Worm (Caenorhabditis elegans): Measurements from ENCODE around the gene gst-28.

gst-28 gene

DNA sequence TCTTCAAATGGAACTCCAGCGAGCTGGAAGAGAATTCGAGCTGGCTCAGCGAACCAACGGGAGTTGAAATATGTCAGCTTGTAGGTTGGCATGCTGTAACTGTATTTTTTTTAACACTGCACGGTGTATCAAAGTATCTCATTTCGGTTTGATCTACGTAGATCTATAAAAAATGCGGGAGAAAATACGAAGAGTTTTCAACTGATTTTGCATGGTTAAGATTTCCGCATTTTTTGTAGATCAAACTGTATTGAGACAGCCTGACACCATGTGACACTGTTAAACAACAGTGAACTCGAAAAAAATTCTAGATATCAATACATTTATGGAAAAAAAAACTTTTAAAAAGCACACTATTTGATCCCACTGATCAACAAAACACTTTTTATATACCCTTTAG lies 11.1 kb upstream of the gst-28 start, which contains the start of gene gst-32:
gst-32 (minus strand) TSS at position 101 of the 400 bp plus-strand sequence.
- no peak for TF ChIP-seq sma-3 (GFP tag; optimal IDR thresholded peaks at IDR 0.05)
- TF ChIP-seq fos-1 (tag; optimal IDR thresholded peaks at IDR 0.05): no peak
- TF ChIP-seq F13H6.1 (tag; optimal IDR thresholded peaks at IDR 0.05): no peak

DNA sequence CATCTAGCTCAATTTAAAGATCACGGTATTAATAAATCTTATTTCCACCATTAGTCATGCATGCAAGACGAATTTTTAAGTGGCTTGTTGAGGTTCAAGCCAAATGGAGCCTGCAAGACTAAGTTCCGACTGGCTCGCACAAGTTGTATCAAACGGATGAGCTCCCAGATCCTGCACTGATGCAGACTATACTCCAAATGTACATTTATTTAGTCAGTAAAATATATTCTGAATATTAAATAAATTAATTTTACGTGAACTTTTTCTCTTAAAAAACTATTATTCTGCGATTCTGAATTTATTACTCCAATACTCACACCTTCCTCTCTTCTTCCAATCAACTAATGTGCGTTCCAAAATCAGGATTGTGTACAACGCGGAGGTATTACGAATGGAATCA lies 8.3 kb upstream of the gst-28 start, which contains the start of gene Y53F4B.36:
Y53F4B.36 (plus strand) TSS at position 301 of the 400 bp plus-strand sequence.
- TF ChIP-seq alr-1 (tag; optimal IDR thresholded peaks at IDR 0.05) (no peak), peb-1 (tag; optimal IDR thresholded peaks at IDR 0.05) (no peak), nhr-23 (tag; optimal IDR thresholded peaks at IDR 0.05) (no peak), mbf-1 (tag; optimal IDR thresholded peaks at IDR 0.05) (no peak), fos-1 (tag; optimal IDR thresholded peaks at IDR 0.05) (no peak), elt-3 (tag; optimal IDR thresholded peaks at IDR 0.05) (no peak), nhr-25 (tag; optimal IDR thresholded peaks at IDR 0.05) (no peak), zag-1 (tag; optimal IDR thresholded peaks at IDR 0.05) (no peak)

DNA sequence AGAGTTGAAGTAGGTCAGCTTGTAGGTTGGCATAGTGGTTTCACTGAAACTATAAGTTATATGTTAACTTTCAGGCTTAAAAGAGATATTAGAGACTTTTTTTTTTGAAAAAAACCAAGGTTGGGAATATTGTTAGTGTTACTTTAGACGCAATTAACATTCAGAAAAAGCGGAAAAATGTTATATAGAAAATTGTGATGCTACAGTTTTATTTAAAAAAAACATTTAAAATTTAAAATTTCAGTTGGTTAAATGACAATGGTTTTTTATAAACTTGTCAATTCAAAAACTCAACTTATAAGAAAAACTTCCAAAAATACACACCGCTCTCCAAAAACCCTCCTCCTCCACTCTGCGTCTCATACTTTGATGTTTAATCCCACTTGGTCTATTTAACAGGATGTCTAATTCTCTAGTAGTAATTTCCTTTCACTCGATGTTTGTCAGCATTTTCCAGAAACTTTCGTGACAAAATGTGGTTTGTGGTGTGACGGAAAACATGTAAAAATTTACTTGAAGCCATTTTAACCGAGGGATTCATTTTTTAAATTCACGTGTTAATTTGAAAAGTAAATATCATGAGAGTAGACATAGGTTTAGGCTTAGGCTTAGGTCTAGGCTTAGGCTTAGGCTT lies 7.7 kb upstream of the gst-28 start, which contains the start of gene gst-31:
gst-31 (minus strand) TSS at position 51 of the 634 bp plus-strand sequence.
- TF ChIP-seq sma-3 (GFP tag; optimal IDR thresholded peaks at IDR 0.05) (no peak), dmd-4 (tag; optimal IDR thresholded peaks at IDR 0.05) (no peak), elt-3 (tag; optimal IDR thresholded peaks at IDR 0.05) (no peak), ceh-82 (tag; optimal IDR thresholded peaks at IDR 0.05) (no peak), F13H6.1 (tag; optimal IDR thresholded peaks at IDR 0.05) (no peak), unc-55 (GFP tag; optimal IDR thresholded peaks at IDR 0.05) (peak; percentile 67), alr-1 (tag; optimal IDR thresholded peaks at IDR 0.05) (no peak), unc-62 (GFP tag; optimal IDR thresholded peaks at IDR 0.05) (no peak), skn-1 (tag; optimal IDR thresholded peaks at IDR 0.05) (no peak), blmp-1 (tag; optimal IDR thresholded peaks at IDR 0.05; ENCODE audit: insufficient read depth) (no peak), lsy-2 (tag; optimal IDR thresholded peaks at IDR 0.05) (no peak), C34F6.9 (tag; optimal IDR thresholded peaks at IDR 0.05) (peak; percentile 9), elt-1 (tag; optimal IDR thresholded peaks at IDR 0.05) (no peak)

DNA sequence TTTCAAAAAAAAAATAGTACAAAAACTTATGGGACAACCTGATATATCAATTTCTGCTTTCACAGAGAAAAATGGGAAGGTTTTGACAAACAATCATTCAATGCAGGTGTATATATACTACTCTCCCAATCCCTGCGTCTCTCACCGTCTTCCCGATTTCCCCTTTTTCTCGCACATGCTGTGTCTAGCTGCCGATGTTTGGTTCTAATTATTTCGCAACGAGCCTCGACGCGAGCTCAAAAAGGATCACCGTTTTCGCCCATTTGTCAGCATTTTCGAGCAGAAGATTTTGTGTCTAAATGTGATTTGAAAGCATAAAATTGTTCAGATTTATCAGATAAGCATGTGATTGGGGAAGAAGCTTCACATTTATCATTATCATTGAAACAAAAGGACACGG lies 5.8 kb upstream of the gst-28 start:
- no peak for TF ChIP-seq ceh-82 (tag; optimal IDR thresholded peaks at IDR 0.05)
- TF ChIP-seq mdl-1 (tag; optimal IDR thresholded peaks at IDR 0.05): no peak
- TF ChIP-seq lin-11 (tag; optimal IDR thresholded peaks at IDR 0.05): no peak
- no peak for TF ChIP-seq snpc-4 (tag; optimal IDR thresholded peaks at IDR 0.05)
- no peak for TF ChIP-seq dmd-4 (tag; optimal IDR thresholded peaks at IDR 0.05)
- no peak for TF ChIP-seq unc-62 (GFP tag; optimal IDR thresholded peaks at IDR 0.05)
- no peak for TF ChIP-seq nhr-25 (tag; optimal IDR thresholded peaks at IDR 0.05)
- TF ChIP-seq unc-39 (tag; optimal IDR thresholded peaks at IDR 0.05): no peak
- no peak for TF ChIP-seq lin-39 (tag; optimal IDR thresholded peaks at IDR 0.05)
- peak; percentile 49 for TF ChIP-seq skn-1 (tag; optimal IDR thresholded peaks at IDR 0.05)
- TF ChIP-seq C34F6.9 (tag; optimal IDR thresholded peaks at IDR 0.05): peak; percentile 57
- TF ChIP-seq zag-1 (tag; optimal IDR thresholded peaks at IDR 0.05): no peak
- TF ChIP-seq ZK546.5 (tag; optimal IDR thresholded peaks at IDR 0.05): no peak
- peak; percentile 54 for TF ChIP-seq nhr-129 (tag; optimal IDR thresholded peaks at IDR 0.05)
- no peak for TF ChIP-seq ztf-11 (tag; optimal IDR thresholded peaks at IDR 0.05)
- TF ChIP-seq nhr-21 (tag; optimal IDR thresholded peaks at IDR 0.05): no peak
- no peak for TF ChIP-seq sma-3 (GFP tag; optimal IDR thresholded peaks at IDR 0.05)
- TF ChIP-seq crh-2 (tag; optimal IDR thresholded peaks at IDR 0.05): no peak
- peak in 1 of 2 experiments; percentile 1 for TF ChIP-seq lsy-2 (tag; optimal IDR thresholded peaks at IDR 0.05)
- no peak for TF ChIP-seq ztf-4 (tag; optimal IDR thresholded peaks at IDR 0.05)
- TF ChIP-seq peb-1 (tag; optimal IDR thresholded peaks at IDR 0.05): no peak
- no peak for TF ChIP-seq nhr-23 (tag; optimal IDR thresholded peaks at IDR 0.05)
- TF ChIP-seq Y55F3AM.14 (GFP tag; optimal IDR thresholded peaks at IDR 0.05): no peak
- no peak for TF ChIP-seq nhr-77 (tag; optimal IDR thresholded peaks at IDR 0.05)
- TF ChIP-seq aly-2 (tag; optimal IDR thresholded peaks at IDR 0.05): no peak
- TF ChIP-seq ceh-16 (tag; optimal IDR thresholded peaks at IDR 0.05): no peak
- TF ChIP-seq sem-4 (tag; optimal IDR thresholded peaks at IDR 0.05): no peak
- no peak for TF ChIP-seq nhr-10 (tag; optimal IDR thresholded peaks at IDR 0.05)
- TF ChIP-seq mab-5 (tag; optimal IDR thresholded peaks at IDR 0.05): no peak
- peak; percentile 58 for TF ChIP-seq unc-55 (GFP tag; optimal IDR thresholded peaks at IDR 0.05)
- no peak for TF ChIP-seq ama-1 (optimal IDR thresholded peaks at IDR 0.05)
- TF ChIP-seq R02D3.7 (tag; optimal IDR thresholded peaks at IDR 0.05): no peak
- TF ChIP-seq mbf-1 (tag; optimal IDR thresholded peaks at IDR 0.05): no peak
- no peak for TF ChIP-seq egl-27 (tag; optimal IDR thresholded peaks at IDR 0.05)
- TF ChIP-seq elt-3 (tag; optimal IDR thresholded peaks at IDR 0.05): no peak
- TF ChIP-seq gmeb-1 (tag; optimal IDR thresholded peaks at IDR 0.05): peak; percentile 5
- TF ChIP-seq blmp-1 (tag; optimal IDR thresholded peaks at IDR 0.05; ENCODE audit: insufficient read depth): no peak
- no peak for TF ChIP-seq F13H6.1 (tag; optimal IDR thresholded peaks at IDR 0.05)
- no peak for TF ChIP-seq nhr-6 (tag; optimal IDR thresholded peaks at IDR 0.05)
- peak; percentile 11 for TF ChIP-seq sma-9 (GFP tag; optimal IDR thresholded peaks at IDR 0.05)
- no peak for TF ChIP-seq sma-9 (tag; optimal IDR thresholded peaks at IDR 0.05)
- TF ChIP-seq nhr-12 (tag; optimal IDR thresholded peaks at IDR 0.05): no peak

All from whole organism, L2 larva.